Worm (Caenorhabditis elegans): ENCODE results near the gene lbp-8.

Gene lbp-8

DNA sequence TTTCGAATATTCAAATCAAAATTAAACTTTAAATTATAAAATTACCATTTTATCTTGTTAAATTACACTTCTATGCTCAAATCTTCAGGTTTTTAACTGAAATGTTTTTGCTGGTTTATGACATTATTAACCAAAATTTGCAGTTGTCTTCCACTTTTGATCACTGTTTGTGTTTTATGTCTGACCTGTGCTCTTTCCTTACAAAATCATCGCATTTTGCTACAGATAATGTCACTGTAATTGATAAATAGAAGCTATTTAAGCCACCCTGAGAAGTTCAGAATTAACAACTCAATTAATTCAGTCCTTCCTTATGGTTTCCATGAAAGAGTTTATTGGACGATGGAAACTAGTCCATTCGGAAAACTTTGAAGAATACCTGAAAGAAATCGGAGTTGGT lies at the start of gene lbp-8:
Gene lbp-8, plus strand, starts transcription at position 301 of the 400 bp plus-strand sequence.
- TF ChIP-seq ccch-3 (GFP tag; optimal IDR thresholded peaks at IDR 0.05) (no peak), tbx-9 (tag; optimal IDR thresholded peaks at IDR 0.05; ENCODE audit: borderline replicate concordance) (no peak), ets-4 (GFP tag; optimal IDR thresholded peaks at IDR 0.05) (no peak), hmg-1.2 (GFP tag; IDR thresholded peaks at IDR 0.05) (no peak), mes-4 (tag; optimal IDR thresholded peaks at IDR 0.05) (no peak), madf-10 (tag; optimal IDR thresholded peaks at IDR 0.05) (no peak), Y67H2A.10 (GFP tag; conservative IDR thresholded peaks at IDR 0.05) (no peak), somi-1 (GFP tag; optimal IDR thresholded peaks at IDR 0.05) (no peak), him-1 (tag; optimal IDR thresholded peaks at IDR 0.05) (no peak), gei-17 (GFP tag; optimal IDR thresholded peaks at IDR 0.05) (no peak), egl-18 (GFP tag; IDR thresholded peaks at IDR 0.05) (no peak), F22D6.2 (tag; optimal IDR thresholded peaks at IDR 0.05) (no peak), ztf-26 (tag; optimal IDR thresholded peaks at IDR 0.05) (no peak), nhr-120 (GFP tag; IDR thresholded peaks at IDR 0.05) (no peak), C17E4.6 (GFP tag; IDR thresholded peaks at IDR 0.05) (no peak), lsl-1 (GFP tag; optimal IDR thresholded peaks at IDR 0.05) (no peak), zim-3 (tag; optimal IDR thresholded peaks at IDR 0.05) (no peak)

DNA sequence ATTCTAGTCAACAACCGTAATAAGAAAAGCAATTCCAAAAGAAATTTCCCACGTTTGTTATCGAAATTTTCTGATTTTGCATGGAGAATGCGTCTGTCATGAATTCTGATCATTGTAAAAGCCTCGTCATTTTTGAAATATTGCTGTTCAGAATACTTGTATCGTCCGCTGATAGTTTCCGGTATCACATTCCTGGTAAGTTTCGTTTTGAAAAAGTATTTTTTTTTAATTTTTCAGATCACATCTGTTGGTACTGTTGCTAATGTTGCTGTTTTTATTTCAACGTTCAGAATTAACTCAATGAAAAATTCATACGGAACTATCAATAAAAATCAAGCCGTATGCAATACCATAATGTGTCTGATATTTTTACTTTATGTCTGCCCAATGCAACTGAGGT lies 49.7 kb upstream of the lbp-8 start, which contains the start of gene srx-17:
Gene srx-17, plus strand, starts transcription at position 301 of the 400 bp plus-strand sequence.
- TF ChIP-seq lsy-27 (tag; optimal IDR thresholded peaks at IDR 0.05; ENCODE audit: borderline replicate concordance, insufficient read depth): no peak

DNA sequence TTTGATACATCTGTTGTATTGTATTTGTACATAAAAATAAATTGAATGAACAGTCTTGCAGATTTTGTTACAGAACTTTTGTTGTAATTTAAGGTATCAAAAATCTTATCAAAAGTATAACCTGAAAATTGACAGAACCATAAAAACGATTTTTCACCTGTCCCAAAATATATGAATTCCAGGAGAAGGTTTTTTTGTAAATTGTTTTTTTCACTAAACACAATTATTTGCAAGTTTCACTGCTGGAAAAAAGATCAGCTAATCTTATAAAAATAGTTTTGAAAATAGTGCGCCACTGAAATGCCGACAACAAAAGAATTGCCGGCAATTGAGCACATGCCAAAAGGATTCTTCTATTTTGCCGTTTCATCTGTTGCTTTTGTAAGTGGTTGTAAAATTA lies 47.4 kb upstream of the lbp-8 start, which contains the start of gene srx-130:
Gene srx-130, plus strand, starts transcription at position 301 of the 400 bp plus-strand sequence.
- no peak for TF ChIP-seq mxl-1 (tag; optimal IDR thresholded peaks at IDR 0.05)
- no peak for TF ChIP-seq nhr-120 (GFP tag; IDR thresholded peaks at IDR 0.05)
- TF ChIP-seq pha-4 (tag; optimal IDR thresholded peaks at IDR 0.05): no peak
- no peak for TF ChIP-seq lin-54 (GFP tag; optimal IDR thresholded peaks at IDR 0.05)
- no peak for TF ChIP-seq let-526 (GFP tag; IDR thresholded peaks at IDR 0.05)
- TF ChIP-seq T26A5.8 (tag; optimal IDR thresholded peaks at IDR 0.05): no peak
- no peak for TF ChIP-seq ztf-6 (GFP tag; IDR thresholded peaks at IDR 0.05)

- TF ChIP-seq dpff-1 (tag; optimal IDR thresholded peaks at IDR 0.05): no peak
- no peak for TF ChIP-seq attf-5 (GFP tag; optimal IDR thresholded peaks at IDR 0.05)
- no peak for TF ChIP-seq tlf-1 (GFP tag; optimal IDR thresholded peaks at IDR 0.05)
- TF ChIP-seq mcd-1 (GFP tag; IDR thresholded peaks at IDR 0.05): no peak
- TF ChIP-seq ama-1 (optimal IDR thresholded peaks at IDR 0.05): no peak
- TF ChIP-seq ama-1 (GFP tag; optimal IDR thresholded peaks at IDR 0.05): no peak
- TF ChIP-seq F23B12.7 (tag; optimal IDR thresholded peaks at IDR 0.05; ENCODE audit: insufficient read depth): no peak
- no peak for TF ChIP-seq F39B2.1 (GFP tag; IDR thresholded peaks at IDR 0.05)
- no peak for TF ChIP-seq athp-1 (tag; optimal IDR thresholded peaks at IDR 0.05)
- TF ChIP-seq nfya-1 (tag; optimal IDR thresholded peaks at IDR 0.05; ENCODE audit: borderline replicate concordance, insufficient read depth): no peak
- no peak for TF ChIP-seq nhr-27 (tag; optimal IDR thresholded peaks at IDR 0.05)
Measured at ce11 chrV:13845136-13845535, 45.4 kb upstream of the lbp-8 start, which contains the start of gene srx-131. srx-131 (plus strand) TSS chrV:13845436.
